Worm (Caenorhabditis elegans): ENCODE results near the gene Y116A8C.37.

Gene Y116A8C.37

DNA sequence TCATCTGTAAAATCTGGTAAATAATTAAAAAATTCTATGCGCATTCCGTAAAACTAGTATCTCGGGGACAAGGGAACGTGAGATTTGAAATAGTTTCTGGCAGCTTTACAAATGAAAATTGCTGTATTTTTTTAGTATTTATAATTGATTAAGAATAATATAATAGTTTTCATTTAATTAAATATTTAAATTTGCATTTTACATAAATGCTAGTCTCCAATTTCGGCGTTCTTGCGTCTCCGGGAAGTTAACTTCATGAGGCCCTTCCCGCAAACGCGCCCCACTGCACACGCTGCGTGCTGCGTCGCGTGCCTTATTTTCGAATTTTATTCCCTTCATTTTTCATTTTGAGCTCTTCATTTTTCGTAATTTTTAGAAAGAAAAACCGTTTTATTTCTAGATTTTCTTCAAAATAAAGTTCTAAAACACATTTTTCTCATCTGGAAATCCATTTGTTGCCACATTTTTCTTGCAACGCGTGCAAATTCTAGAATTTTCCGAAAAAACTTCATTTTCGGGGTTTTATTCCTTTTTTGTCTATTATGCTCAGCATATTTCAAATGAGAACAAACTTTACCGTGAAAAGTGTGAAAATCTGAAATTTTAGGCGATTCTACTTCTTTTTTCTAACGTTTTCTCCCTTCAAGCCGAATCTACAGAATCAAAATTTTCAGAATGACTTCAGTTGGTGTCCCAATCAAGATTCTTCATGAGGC, 43.4 kb downstream of the Y116A8C.37 start, which contains the start of the genes snx-13 and snr-1:
TSS of gene snx-13 (minus strand) at position 55 of the 716 bp plus-strand sequence.
TSS of gene snr-1 (plus strand) at position 666 of the 716 bp plus-strand sequence.
- TF ChIP-seq mep-1 (tag; optimal IDR thresholded peaks at IDR 0.05) (peak; percentile 77), sem-2 (GFP tag; optimal IDR thresholded peaks at IDR 0.05) (peak; percentile 80), elt-1 (tag; optimal IDR thresholded peaks at IDR 0.05; ENCODE audit: borderline replicate concordance, insufficient read depth) (no peak), nhr-12 (tag; optimal IDR thresholded peaks at IDR 0.05) (no peak), ces-1 (GFP tag; optimal IDR thresholded peaks at IDR 0.05) (peak; percentile 71), tbx-8 (GFP tag; optimal IDR thresholded peaks at IDR 0.05) (peak; percentile 90), mls-2 (tag; optimal IDR thresholded peaks at IDR 0.05) (peak; percentile 86), flh-1 (GFP tag; optimal IDR thresholded peaks at IDR 0.05) (peak; percentile 33), lsy-2 (tag; optimal IDR thresholded peaks at IDR 0.05) (peak; percentile 72), elt-3 (tag; optimal IDR thresholded peaks at IDR 0.05) (no peak), ceh-83 (GFP tag; optimal IDR thresholded peaks at IDR 0.05) (peak; percentile 90), unc-39 (tag; optimal IDR thresholded peaks at IDR 0.05) (no peak), blmp-1 (tag; optimal IDR thresholded peaks at IDR 0.05) (no peak), nhr-76 (tag; optimal IDR thresholded peaks at IDR 0.05) (no peak), hlh-1 (tag; optimal IDR thresholded peaks at IDR 0.05) (no peak), drap-1 (GFP tag; optimal IDR thresholded peaks at IDR 0.05) (peak; percentile 87), nhr-237 (tag; optimal IDR thresholded peaks at IDR 0.05) (peak; percentile 58), sptf-1 (tag; optimal IDR thresholded peaks at IDR 0.05) (peak; percentile 98), unc-120 (tag; optimal IDR thresholded peaks at IDR 0.05; ENCODE audit: poor library complexity, severe bottlenecking) (peak; percentile 51), ztf-11 (tag; optimal IDR thresholded peaks at IDR 0.05) (no peak), mab-5 (tag; optimal IDR thresholded peaks at IDR 0.05) (no peak), lin-13 (tag; optimal IDR thresholded peaks at IDR 0.05) (peak; percentile 66), zip-8 (tag; optimal IDR thresholded peaks at IDR 0.05) (no peak), snpc-4 (tag; optimal IDR thresholded peaks at IDR 0.05) (no peak), lin-32 (GFP tag; optimal IDR thresholded peaks at IDR 0.05) (peak; percentile 84), nhr-2 (tag; optimal IDR thresholded peaks at IDR 0.05) (no peak), M03D4.4 (tag; optimal IDR thresholded peaks at IDR 0.05) (peak; percentile 88), cnd-1 (tag; optimal IDR thresholded peaks at IDR 0.05) (peak; percentile 92), nhr-28 (tag; optimal IDR thresholded peaks at IDR 0.05) (no peak), pha-4 (tag; optimal IDR thresholded peaks at IDR 0.05) (peak; percentile 50), unc-62 (GFP tag; optimal IDR thresholded peaks at IDR 0.05) (no peak), bed-3 (GFP tag; optimal IDR thresholded peaks at IDR 0.05) (peak; percentile 82), ham-2 (GFP tag; optimal IDR thresholded peaks at IDR 0.05) (peak; percentile 58), ceh-43 (GFP tag; optimal IDR thresholded peaks at IDR 0.05) (peak; percentile 82), ceh-39 (tag; optimal IDR thresholded peaks at IDR 0.05) (peak; percentile 58)

DNA sequence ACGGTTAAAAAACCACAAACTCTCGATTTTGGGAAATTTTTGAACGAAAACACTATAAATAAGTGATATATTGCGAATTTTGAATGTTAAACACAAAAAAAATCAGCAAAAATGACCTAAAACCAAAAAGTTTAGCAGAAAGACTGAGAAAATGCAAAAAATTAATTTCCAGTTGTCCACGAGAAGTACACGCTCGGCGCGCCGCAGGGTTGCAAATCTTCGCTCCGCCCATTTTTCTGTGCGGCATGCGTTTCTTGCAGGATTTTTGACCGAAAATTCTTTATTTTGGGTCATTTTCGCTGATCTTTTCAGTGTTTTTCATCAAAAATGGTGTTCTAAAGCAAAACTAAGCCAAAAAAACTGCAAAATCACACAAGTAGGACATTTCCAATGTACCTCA, 46.1 kb downstream of the Y116A8C.37 start:
- no peak for TF ChIP-seq tbx-8 (GFP tag; optimal IDR thresholded peaks at IDR 0.05)
- TF ChIP-seq unc-62 (GFP tag; optimal IDR thresholded peaks at IDR 0.05) = no peak
- no peak for TF ChIP-seq pha-4 (tag; optimal IDR thresholded peaks at IDR 0.05)
- no peak for TF ChIP-seq lsy-2 (tag; optimal IDR thresholded peaks at IDR 0.05)
- TF ChIP-seq blmp-1 (tag; optimal IDR thresholded peaks at IDR 0.05) = no peak
- no peak for TF ChIP-seq nhr-2 (tag; optimal IDR thresholded peaks at IDR 0.05)
- TF ChIP-seq ces-1 (GFP tag; optimal IDR thresholded peaks at IDR 0.05) = no peak
- no peak for TF ChIP-seq elt-3 (tag; optimal IDR thresholded peaks at IDR 0.05)
- TF ChIP-seq ceh-39 (tag; optimal IDR thresholded peaks at IDR 0.05) = no peak
- TF ChIP-seq ztf-11 (tag; optimal IDR thresholded peaks at IDR 0.05) = no peak
- TF ChIP-seq lin-32 (GFP tag; optimal IDR thresholded peaks at IDR 0.05) = no peak
- no peak for TF ChIP-seq cnd-1 (tag; optimal IDR thresholded peaks at IDR 0.05)
- TF ChIP-seq nhr-12 (tag; optimal IDR thresholded peaks at IDR 0.05) = no peak
- TF ChIP-seq nhr-28 (tag; optimal IDR thresholded peaks at IDR 0.05) = no peak
- no peak for TF ChIP-seq unc-120 (tag; optimal IDR thresholded peaks at IDR 0.05; ENCODE audit: poor library complexity, severe bottlenecking)
- TF ChIP-seq flh-1 (GFP tag; optimal IDR thresholded peaks at IDR 0.05) = no peak
- TF ChIP-seq ham-2 (GFP tag; optimal IDR thresholded peaks at IDR 0.05) = no peak
- no peak for TF ChIP-seq ceh-83 (GFP tag; optimal IDR thresholded peaks at IDR 0.05)
- no peak for TF ChIP-seq zip-8 (tag; optimal IDR thresholded peaks at IDR 0.05)
- no peak for TF ChIP-seq drap-1 (GFP tag; optimal IDR thresholded peaks at IDR 0.05)

DNA sequence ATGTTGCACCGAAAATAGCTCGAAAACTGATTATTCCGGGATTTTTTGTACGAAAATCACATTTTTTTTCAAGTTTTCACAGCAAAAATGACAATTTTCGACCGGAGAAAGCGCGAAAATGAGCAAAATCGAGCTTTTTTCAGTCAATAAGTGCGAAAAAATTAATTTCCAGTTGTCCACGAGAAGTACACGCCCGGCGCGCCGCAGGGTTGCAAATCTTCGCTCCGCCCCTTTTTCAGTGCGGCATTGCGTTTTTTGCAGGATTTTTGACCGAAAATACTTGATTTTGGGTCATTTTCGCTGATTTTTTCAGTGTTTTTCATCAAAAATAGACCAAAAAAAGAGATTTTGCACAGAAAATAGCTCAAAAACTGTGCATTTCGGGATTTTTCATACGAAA, 46.6 kb downstream of the Y116A8C.37 start:
- TF ChIP-seq cnd-1 (tag; optimal IDR thresholded peaks at IDR 0.05) (no peak), elt-3 (tag; optimal IDR thresholded peaks at IDR 0.05) (no peak), nhr-12 (tag; optimal IDR thresholded peaks at IDR 0.05) (no peak)
